Worm (Caenorhabditis elegans): ENCODE data around the gene T28A11.22.

The T28A11.22 gene

ce11 chrV:3244703-3245102 lies 12.7 kb upstream of the T28A11.22 start, which contains the start of gene srj-7:
TSS of gene srj-7 (plus strand) at chrV:3245003.
- TF ChIP-seq elt-1 (tag; optimal IDR thresholded peaks at IDR 0.05; ENCODE audit: borderline replicate concordance, insufficient read depth) (no peak), ces-1 (GFP tag; optimal IDR thresholded peaks at IDR 0.05) (no peak), tbx-8 (GFP tag; optimal IDR thresholded peaks at IDR 0.05) (no peak), nhr-76 (tag; optimal IDR thresholded peaks at IDR 0.05) (no peak), unc-62 (GFP tag; optimal IDR thresholded peaks at IDR 0.05) (no peak), mab-5 (tag; optimal IDR thresholded peaks at IDR 0.05) (no peak), cnd-1 (tag; optimal IDR thresholded peaks at IDR 0.05) (no peak), M03D4.4 (tag; optimal IDR thresholded peaks at IDR 0.05) (no peak), hlh-1 (tag; optimal IDR thresholded peaks at IDR 0.05) (no peak), nhr-2 (tag; optimal IDR thresholded peaks at IDR 0.05) (no peak), lsy-2 (tag; optimal IDR thresholded peaks at IDR 0.05) (no peak), nhr-237 (tag; optimal IDR thresholded peaks at IDR 0.05) (no peak)

- TF ChIP-seq mep-1 (tag; optimal IDR thresholded peaks at IDR 0.05) (no peak), elt-3 (tag; optimal IDR thresholded peaks at IDR 0.05) (no peak), unc-39 (tag; optimal IDR thresholded peaks at IDR 0.05) (no peak), pha-4 (tag; optimal IDR thresholded peaks at IDR 0.05) (no peak), M03D4.4 (tag; optimal IDR thresholded peaks at IDR 0.05) (no peak)
Measured at ce11 chrV:3247515-3247914, 9.9 kb upstream of the T28A11.22 start, which contains the start of gene srj-8. TSS of gene srj-8 (plus strand) at chrV:3247815.

- no peak for TF ChIP-seq mab-5 (tag; optimal IDR thresholded peaks at IDR 0.05)
- TF ChIP-seq mls-2 (tag; optimal IDR thresholded peaks at IDR 0.05), result no peak
- no peak for TF ChIP-seq elt-1 (tag; optimal IDR thresholded peaks at IDR 0.05; ENCODE audit: borderline replicate concordance, insufficient read depth)
- TF ChIP-seq hlh-1 (tag; optimal IDR thresholded peaks at IDR 0.05), result no peak
Measured at ce11 chrV:3250153-3250552, 7.2 kb upstream of the T28A11.22 start, which contains the start of gene T28A11.13. TSS of gene T28A11.13 (minus strand) at chrV:3250253.

- TF ChIP-seq mep-1 (tag; optimal IDR thresholded peaks at IDR 0.05), result no peak
- no peak for TF ChIP-seq bed-3 (GFP tag; optimal IDR thresholded peaks at IDR 0.05)
- TF ChIP-seq sem-2 (GFP tag; optimal IDR thresholded peaks at IDR 0.05), result no peak
- no peak for TF ChIP-seq sptf-1 (tag; optimal IDR thresholded peaks at IDR 0.05)
- no peak for TF ChIP-seq tbx-8 (GFP tag; optimal IDR thresholded peaks at IDR 0.05)
- TF ChIP-seq unc-39 (tag; optimal IDR thresholded peaks at IDR 0.05), result no peak
- no peak for TF ChIP-seq mls-2 (tag; optimal IDR thresholded peaks at IDR 0.05)
- TF ChIP-seq lsy-2 (tag; optimal IDR thresholded peaks at IDR 0.05), result no peak
- no peak for TF ChIP-seq nhr-2 (tag; optimal IDR thresholded peaks at IDR 0.05)
Measured at ce11 chrV:3256051-3256450, 1.3 kb upstream of the T28A11.22 start, which contains the start of gene srt-63. TSS of gene srt-63 (minus strand) at chrV:3256151.

- TF ChIP-seq nhr-76 (tag; optimal IDR thresholded peaks at IDR 0.05) (no peak), M03D4.4 (tag; optimal IDR thresholded peaks at IDR 0.05) (no peak), cnd-1 (tag; optimal IDR thresholded peaks at IDR 0.05) (peak; percentile 93), lin-32 (GFP tag; optimal IDR thresholded peaks at IDR 0.05) (peak; percentile 88), mep-1 (tag; optimal IDR thresholded peaks at IDR 0.05) (peak; percentile 14), bed-3 (GFP tag; optimal IDR thresholded peaks at IDR 0.05) (no peak), blmp-1 (tag; optimal IDR thresholded peaks at IDR 0.05) (no peak), nhr-2 (tag; optimal IDR thresholded peaks at IDR 0.05) (peak; percentile 61), unc-62 (GFP tag; optimal IDR thresholded peaks at IDR 0.05) (no peak), mab-5 (tag; optimal IDR thresholded peaks at IDR 0.05) (no peak), hlh-1 (tag; optimal IDR thresholded peaks at IDR 0.05) (peak; percentile 87)
Measured at ce11 chrV:3256809-3257208, 568 bp upstream of the T28A11.22 start.

- no peak for TF ChIP-seq M03D4.4 (tag; optimal IDR thresholded peaks at IDR 0.05)
- no peak for TF ChIP-seq sem-2 (GFP tag; optimal IDR thresholded peaks at IDR 0.05)
- no peak for TF ChIP-seq tbx-8 (GFP tag; optimal IDR thresholded peaks at IDR 0.05)
Measured at ce11 chrV:3259168-3259622, 1.8 kb downstream of the T28A11.22 start, which contains the start of gene T28A11.16. TSS of gene T28A11.16 (minus strand) at chrV:3259218.

- no peak for TF ChIP-seq blmp-1 (tag; optimal IDR thresholded peaks at IDR 0.05)
Measured at ce11 chrV:3260075-3260474, 2.7 kb downstream of the T28A11.22 start, which contains the start of gene srbc-5. TSS of gene srbc-5 (plus strand) at chrV:3260375.

- no peak for TF ChIP-seq nhr-2 (tag; optimal IDR thresholded peaks at IDR 0.05)
Measured at ce11 chrV:3266189-3266588, 8.8 kb downstream of the T28A11.22 start, which contains the start of gene T28A11.17. TSS of gene T28A11.17 (minus strand) at chrV:3266289.

All from whole organism, mixed stage, embryonic.